Worm (Caenorhabditis elegans): ENCODE data around the gene Y54G2A.44.

DNA sequence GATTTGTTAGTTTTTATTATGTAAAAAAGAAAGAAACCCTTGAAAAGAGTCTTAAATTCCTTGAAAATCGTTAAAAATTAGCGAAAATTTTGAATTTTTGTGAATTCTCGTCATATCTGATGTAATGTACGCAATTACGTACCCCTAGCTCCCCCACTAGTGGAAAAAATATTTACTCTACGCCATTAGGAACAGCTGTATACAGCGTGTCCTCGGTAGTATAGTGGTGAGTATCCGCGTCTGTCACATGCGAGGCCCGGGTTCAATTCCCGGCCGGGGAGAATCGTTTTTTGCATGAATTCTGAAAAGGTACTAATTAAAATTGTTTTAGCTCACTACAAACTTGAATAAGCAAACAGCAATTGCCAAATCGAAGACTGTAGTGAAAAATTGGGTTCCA, 1.8 kb upstream of the Y54G2A.44 start:
- no peak for TF ChIP-seq tbx-11 (GFP tag; IDR thresholded peaks at IDR 0.05)
- no peak for TF ChIP-seq pes-1 (GFP tag; IDR thresholded peaks at IDR 0.05)
- TF ChIP-seq ama-1 (optimal IDR thresholded peaks at IDR 0.05) = no peak
- TF ChIP-seq sea-1 (GFP tag; conservative IDR thresholded peaks at IDR 0.05) = no peak
- TF ChIP-seq flt-1 (GFP tag; IDR thresholded peaks at IDR 0.05) = no peak
- TF ChIP-seq B0310.2 (tag; optimal IDR thresholded peaks at IDR 0.05) = no peak
- TF ChIP-seq aly-1 (tag; optimal IDR thresholded peaks at IDR 0.05) = no peak

Data from whole organism, early embryonic.